Worm (Caenorhabditis elegans): ENCODE results near the gene C27D6.11.

C27D6.11 gene

ce11 chrII:5200987-5201582 is 40.1 kb upstream of the C27D6.11 start:
- peak; percentile 49 for TF ChIP-seq unc-55 (GFP tag; optimal IDR thresholded peaks at IDR 0.05)
- TF ChIP-seq F13H6.1 (tag; optimal IDR thresholded peaks at IDR 0.05): peak; percentile 60
- TF ChIP-seq zag-1 (tag; optimal IDR thresholded peaks at IDR 0.05): no peak
- TF ChIP-seq C34F6.9 (tag; optimal IDR thresholded peaks at IDR 0.05): peak; percentile 72
- TF ChIP-seq dmd-4 (tag; optimal IDR thresholded peaks at IDR 0.05): peak; percentile 48
- TF ChIP-seq nhr-129 (tag; optimal IDR thresholded peaks at IDR 0.05): peak; percentile 55
- peak in 1 of 2 experiments; percentile 72 for TF ChIP-seq lsy-2 (tag; optimal IDR thresholded peaks at IDR 0.05)
- peak; percentile 29 for TF ChIP-seq blmp-1 (tag; optimal IDR thresholded peaks at IDR 0.05; ENCODE audit: insufficient read depth)
- TF ChIP-seq sma-9 (GFP tag; optimal IDR thresholded peaks at IDR 0.05): peak; percentile 33
- TF ChIP-seq sma-9 (tag; optimal IDR thresholded peaks at IDR 0.05): no peak
- no peak for TF ChIP-seq elt-3 (tag; optimal IDR thresholded peaks at IDR 0.05)
- no peak for TF ChIP-seq nhr-10 (tag; optimal IDR thresholded peaks at IDR 0.05)
- peak; percentile 6 for TF ChIP-seq snpc-4 (tag; optimal IDR thresholded peaks at IDR 0.05)
- no peak for TF ChIP-seq unc-39 (tag; optimal IDR thresholded peaks at IDR 0.05)
- no peak for TF ChIP-seq mab-5 (tag; optimal IDR thresholded peaks at IDR 0.05)
- peak; percentile 51 for TF ChIP-seq nhr-6 (tag; optimal IDR thresholded peaks at IDR 0.05)
- peak; percentile 58 for TF ChIP-seq ama-1 (optimal IDR thresholded peaks at IDR 0.05)
- TF ChIP-seq lin-11 (tag; optimal IDR thresholded peaks at IDR 0.05): no peak
- peak; percentile 3 for TF ChIP-seq fos-1 (tag; optimal IDR thresholded peaks at IDR 0.05)

DNA sequence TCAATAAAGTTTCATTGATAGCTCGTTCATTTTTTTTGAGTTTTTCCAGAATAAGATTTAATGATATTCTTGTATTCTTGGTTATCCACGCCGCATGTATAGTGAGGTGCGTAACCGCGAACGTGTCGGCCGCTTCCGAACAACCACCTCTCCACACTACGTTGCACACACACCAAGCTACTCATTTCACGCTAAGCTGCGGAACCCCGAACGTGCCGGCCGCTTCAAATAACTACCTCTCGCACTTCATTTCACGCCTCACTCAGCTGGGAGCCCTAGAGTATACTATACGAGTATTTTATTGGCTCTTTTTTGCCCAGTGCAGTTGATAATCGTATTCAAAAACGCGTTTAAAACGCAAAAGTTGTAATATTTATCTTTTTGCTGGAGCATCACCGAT is 39.2 kb upstream of the C27D6.11 start:
- peak; percentile 90 for TF ChIP-seq snpc-4 (tag; optimal IDR thresholded peaks at IDR 0.05)

DNA sequence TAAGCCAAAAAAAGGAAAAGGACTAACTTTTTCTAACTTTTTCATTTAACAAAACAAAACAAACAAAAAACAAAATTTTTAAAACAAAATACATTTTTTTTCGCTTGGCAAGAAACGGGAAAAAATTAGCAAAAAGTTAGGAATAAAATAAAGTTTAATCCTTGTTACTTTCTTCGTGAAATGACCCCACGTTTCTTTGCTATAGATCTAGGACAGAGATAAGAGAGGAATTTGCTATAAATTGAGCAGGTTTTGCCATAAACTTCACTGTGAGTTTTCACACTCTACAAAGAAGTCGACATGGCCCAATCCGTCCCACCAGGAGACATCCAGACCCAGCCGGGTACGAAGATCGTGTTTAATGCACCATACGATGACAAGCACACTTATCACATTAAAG is 38.5 kb upstream of the C27D6.11 start, which contains the start of gene msp-50:
Gene msp-50, plus strand, starts transcription at position 301 of the 400 bp plus-strand sequence.
- TF ChIP-seq ztf-4 (tag; optimal IDR thresholded peaks at IDR 0.05) (no peak), nhr-237 (tag; optimal IDR thresholded peaks at IDR 0.05) (no peak), unc-39 (tag; optimal IDR thresholded peaks at IDR 0.05) (no peak)

ce11 chrII:5195504-5195903 is 34.5 kb upstream of the C27D6.11 start, which contains the start of gene C34F11.5:
C34F11.5 (plus strand) TSS chrII:5195804.
- TF ChIP-seq lin-11 (tag; optimal IDR thresholded peaks at IDR 0.05): no peak
- TF ChIP-seq blmp-1 (tag; optimal IDR thresholded peaks at IDR 0.05; ENCODE audit: insufficient read depth): no peak
- no peak for TF ChIP-seq lsy-2 (tag; optimal IDR thresholded peaks at IDR 0.05)
- TF ChIP-seq mab-5 (tag; optimal IDR thresholded peaks at IDR 0.05): no peak
- TF ChIP-seq unc-55 (GFP tag; optimal IDR thresholded peaks at IDR 0.05): no peak
- TF ChIP-seq elt-1 (tag; optimal IDR thresholded peaks at IDR 0.05): no peak
- TF ChIP-seq ztf-11 (tag; optimal IDR thresholded peaks at IDR 0.05): no peak
- no peak for TF ChIP-seq Y55F3AM.14 (GFP tag; optimal IDR thresholded peaks at IDR 0.05)
- TF ChIP-seq dmd-4 (tag; optimal IDR thresholded peaks at IDR 0.05): no peak

ce11 chrII:5194066-5194465 is 33.1 kb upstream of the C27D6.11 start, which contains the start of gene msp-49:
msp-49 (plus strand) TSS chrII:5194366.
- TF ChIP-seq mab-5 (tag; optimal IDR thresholded peaks at IDR 0.05) (no peak), ZK546.5 (tag; optimal IDR thresholded peaks at IDR 0.05) (no peak), alr-1 (tag; optimal IDR thresholded peaks at IDR 0.05) (no peak), unc-39 (tag; optimal IDR thresholded peaks at IDR 0.05) (no peak), ztf-4 (tag; optimal IDR thresholded peaks at IDR 0.05) (no peak), crh-2 (tag; optimal IDR thresholded peaks at IDR 0.05) (no peak), C34F6.9 (tag; optimal IDR thresholded peaks at IDR 0.05) (no peak), lin-13 (GFP tag; optimal IDR thresholded peaks at IDR 0.05) (no peak)

- peak; percentile 97 for TF ChIP-seq fos-1 (tag; optimal IDR thresholded peaks at IDR 0.05)
- TF ChIP-seq sma-9 (GFP tag; optimal IDR thresholded peaks at IDR 0.05): peak; percentile 44
- TF ChIP-seq sma-9 (tag; optimal IDR thresholded peaks at IDR 0.05): no peak
- peak; percentile 52 for TF ChIP-seq F13H6.1 (tag; optimal IDR thresholded peaks at IDR 0.05)
- TF ChIP-seq zag-1 (tag; optimal IDR thresholded peaks at IDR 0.05): no peak
- TF ChIP-seq unc-62 (GFP tag; optimal IDR thresholded peaks at IDR 0.05): no peak
Measured at ce11 chrII:5191766-5192165, 30.8 kb upstream of the C27D6.11 start.

- no peak for TF ChIP-seq nhr-6 (tag; optimal IDR thresholded peaks at IDR 0.05)
- TF ChIP-seq nhr-237 (tag; optimal IDR thresholded peaks at IDR 0.05): no peak
- TF ChIP-seq ZK546.5 (tag; optimal IDR thresholded peaks at IDR 0.05): no peak
- TF ChIP-seq unc-62 (GFP tag; optimal IDR thresholded peaks at IDR 0.05): no peak
- no peak for TF ChIP-seq zag-1 (tag; optimal IDR thresholded peaks at IDR 0.05)
- no peak for TF ChIP-seq Y55F3AM.14 (GFP tag; optimal IDR thresholded peaks at IDR 0.05)
- TF ChIP-seq snpc-4 (tag; optimal IDR thresholded peaks at IDR 0.05): no peak
- TF ChIP-seq alr-1 (tag; optimal IDR thresholded peaks at IDR 0.05): no peak
- TF ChIP-seq ztf-11 (tag; optimal IDR thresholded peaks at IDR 0.05): no peak
- no peak for TF ChIP-seq sem-4 (tag; optimal IDR thresholded peaks at IDR 0.05)
- TF ChIP-seq nhr-12 (tag; optimal IDR thresholded peaks at IDR 0.05): no peak
- no peak for TF ChIP-seq nhr-23 (tag; optimal IDR thresholded peaks at IDR 0.05)
- no peak for TF ChIP-seq crh-2 (tag; optimal IDR thresholded peaks at IDR 0.05)
Measured at ce11 chrII:5187934-5188333, 26.9 kb upstream of the C27D6.11 start.
